Worm (Caenorhabditis elegans): ENCODE measurements around the gene acy-3.

- no peak for TF ChIP-seq ama-1 (optimal IDR thresholded peaks at IDR 0.05)
- no peak for TF ChIP-seq hmg-4 (GFP tag; optimal IDR thresholded peaks at IDR 0.05)
- TF ChIP-seq pes-1 (GFP tag; IDR thresholded peaks at IDR 0.05), result no peak
- TF ChIP-seq sea-1 (GFP tag; conservative IDR thresholded peaks at IDR 0.05), result no peak
- no peak for TF ChIP-seq flt-1 (GFP tag; IDR thresholded peaks at IDR 0.05)
- TF ChIP-seq hnd-1 (tag; optimal IDR thresholded peaks at IDR 0.05), result no peak
- no peak for TF ChIP-seq hmbx-1 (tag; optimal IDR thresholded peaks at IDR 0.05)
- no peak for TF ChIP-seq B0310.2 (tag; optimal IDR thresholded peaks at IDR 0.05)
- TF ChIP-seq aly-1 (tag; optimal IDR thresholded peaks at IDR 0.05), result no peak
- no peak for TF ChIP-seq F13C5.2 (tag; optimal IDR thresholded peaks at IDR 0.05)
Observed at ce11 chrIII:3765460-3765859, 20.8 kb downstream of the acy-3 start, which contains the start of gene C44F1.1.
